Fruit fly (Drosophila melanogaster) whole organism, embryonic: ENCODE results near the gene ArgRS-m.

Experiments used
- CG10209 ChIP-seq: fragments of 200-800 bp; sonication (Bioruptor generic); optimal IDR thresholded peaks from 3 replicates; lab custom pipeline; 2017; ENCODE audit warnings: missing biosample characterization, mild to moderate bottlenecking, missing genetic modification characterization, missing genetic modification reagents
- CG10959 ChIP-seq: fragments of 200-800 bp; sonication (Bioruptor generic); IDR thresholded peaks from 2 replicates; pipeline ENCODE4 v1.3.6; 2022; ENCODE audit warnings: missing biosample characterization, missing genetic modification characterization
- CG11398 ChIP-seq: fragments of 200-800 bp; sonication (Bioruptor generic); optimal IDR thresholded peaks from 2 replicates; lab custom pipeline; 2016; ENCODE audit warnings: missing biosample characterization, missing genetic modification characterization
- CG11696 ChIP-seq: fragments of 200-800 bp; sonication (Bioruptor generic); IDR thresholded peaks from 2 replicates; pipeline ENCODE4 v1.3.6; 2022; ENCODE audit warnings: missing biosample characterization, missing genetic modification characterization
- CG12744 ChIP-seq: fragments of 200-800 bp; sonication (Bioruptor generic); optimal IDR thresholded peaks from 2 replicates; lab custom pipeline; 2016; ENCODE audit warnings: missing biosample characterization, missing genetic modification characterization
- CG15011 ChIP-seq: fragments of 200-800 bp; sonication (Bioruptor generic); optimal IDR thresholded peaks from 3 replicates; lab custom pipeline; 2018; ENCODE audit warnings: missing biosample characterization, mild to moderate bottlenecking, missing genetic modification characterization
- CG15514 ChIP-seq: fragments of 200-800 bp; sonication (Bioruptor generic); optimal IDR thresholded peaks from 3 replicates; lab custom pipeline; 2017; ENCODE audit warnings: missing biosample characterization, missing genetic modification characterization, mild to moderate bottlenecking, moderate library complexity, missing genetic modification reagents
- CG15601 ChIP-seq: fragments of 200-800 bp; sonication (Bioruptor generic); optimal IDR thresholded peaks from 3 replicates; lab custom pipeline; 2019; ENCODE audit warnings: missing biosample characterization, mild to moderate bottlenecking, missing genetic modification characterization, moderate library complexity
- CG16779 ChIP-seq: fragments of 200-800 bp; sonication (Bioruptor generic); IDR thresholded peaks from 2 replicates; pipeline ENCODE4 v1.3.6; 2022; ENCODE audit warnings: missing biosample characterization, missing genetic modification characterization
- CG17568 ChIP-seq: fragments of 200-800 bp; sonication (Bioruptor generic); optimal IDR thresholded peaks from 2 replicates; lab custom pipeline; 2018; ENCODE audit warnings: missing biosample characterization, mild to moderate bottlenecking, missing genetic modification characterization, moderate library complexity
- CG17802 ChIP-seq: fragments of 200-800 bp; sonication (Bioruptor generic); optimal IDR thresholded peaks from 2 replicates; lab custom pipeline; 2018; ENCODE audit warnings: missing biosample characterization, mild to moderate bottlenecking, missing genetic modification characterization, moderate library complexity
- CG18476 ChIP-seq: fragments of 200-800 bp; sonication (Bioruptor generic); optimal IDR thresholded peaks from 2 replicates; lab custom pipeline; 2016; ENCODE audit warnings: missing biosample characterization, mild to moderate bottlenecking, missing genetic modification characterization
- CG18619 ChIP-seq: fragments of 200-800 bp; sonication (Bioruptor generic); optimal IDR thresholded peaks from 3 replicates; lab custom pipeline; 2017; ENCODE audit warnings: missing biosample characterization, mild to moderate bottlenecking, missing genetic modification characterization
- CG33213 ChIP-seq: fragments of 200-800 bp; sonication (Bioruptor generic); optimal IDR thresholded peaks from 3 replicates; lab custom pipeline; 2016; ENCODE audit warnings: missing biosample characterization, missing genetic modification characterization
- CG7928 ChIP-seq: fragments of 200-800 bp; sonication (Bioruptor generic); optimal IDR thresholded peaks from 2 replicates; lab custom pipeline; 2017; ENCODE audit warnings: missing biosample characterization, mild to moderate bottlenecking, missing genetic modification characterization
- CG8281 ChIP-seq: fragments of 200-800 bp; sonication (Bioruptor generic); optimal IDR thresholded peaks from 2 replicates; lab custom pipeline; 2018; ENCODE audit warnings: missing biosample characterization, mild to moderate bottlenecking, missing genetic modification characterization, moderate library complexity
- CG8388 ChIP-seq: fragments of 200-800 bp; sonication (Bioruptor generic); optimal IDR thresholded peaks from 2 replicates; lab custom pipeline; 2019; ENCODE audit warnings: missing biosample characterization, mild to moderate bottlenecking, missing genetic modification characterization, moderate library complexity
- CG8924 ChIP-seq: fragments of 200-800 bp; optimal IDR thresholded peaks from 3 replicates; lab custom pipeline; 2019; ENCODE audit warnings: missing biosample characterization, mild to moderate bottlenecking, missing genetic modification characterization, moderate library complexity
- CG9437 ChIP-seq: fragments of 200-800 bp; sonication (Bioruptor generic); optimal IDR thresholded peaks from 2 replicates; lab custom pipeline; 2018; ENCODE audit warnings: missing biosample characterization, mild to moderate bottlenecking, missing genetic modification characterization
- D19B ChIP-seq: fragments of 200-800 bp; sonication (Bioruptor generic); optimal IDR thresholded peaks from 2 replicates; lab custom pipeline; 2017; ENCODE audit warnings: missing biosample characterization, mild to moderate bottlenecking, missing genetic modification characterization
- Eip74EF ChIP-seq, 2 experiments: fragments of 200-800 bp in 1 of 2; fragments of >200 bp in 1 of 2; sonication (Bioruptor generic) in 1 of 2; optimal IDR thresholded peaks; 2 replicates each; lab custom pipeline; 2017 to 2019; ENCODE audit warnings: missing biosample characterization in 2 of 2, missing genetic modification characterization in 2 of 2, mild to moderate bottlenecking in 1 of 2, moderate library complexity in 1 of 2
- H15 ChIP-seq: fragments of 200-800 bp; sonication (Bioruptor generic); IDR thresholded peaks from 3 replicates; pipeline ENCODE4 v1.3.6; 2022; ENCODE audit warnings: missing biosample characterization, missing genetic modification characterization
- Myb ChIP-seq: fragments of 200-800 bp; sonication (Bioruptor generic); optimal IDR thresholded peaks from 2 replicates; lab custom pipeline; 2016; ENCODE audit warnings: missing biosample characterization, missing genetic modification characterization
- NK7.1 ChIP-seq: fragments of 200-800 bp; sonication (Bioruptor generic); optimal IDR thresholded peaks from 3 replicates; lab custom pipeline; 2016; ENCODE audit warnings: missing biosample characterization, missing genetic modification characterization
- Optix ChIP-seq: fragments of 200-800 bp; sonication (Bioruptor generic); IDR thresholded peaks from 3 replicates; pipeline ENCODE4 v1.3.6; 2022; ENCODE audit warnings: missing biosample characterization, missing genetic modification characterization
- Sin3A ChIP-seq: fragments of >200 bp; optimal IDR thresholded peaks from 2 replicates; lab custom pipeline; 2018
- Six4 ChIP-seq: fragments of 200-800 bp; sonication (Bioruptor generic); optimal IDR thresholded peaks from 2 replicates; lab custom pipeline; 2016; ENCODE audit warnings: missing biosample characterization, missing genetic modification characterization
- Sry-δ ChIP-seq: fragments of 200-800 bp; sonication (Bioruptor generic); optimal IDR thresholded peaks from 2 replicates; lab custom pipeline; 2016; ENCODE audit warnings: missing biosample characterization, missing genetic modification characterization
- bcd ChIP-seq: fragments of 200-800 bp; sonication (Bioruptor generic); optimal IDR thresholded peaks from 2 replicates; lab custom pipeline; 2017; ENCODE audit warnings: missing biosample characterization, mild to moderate bottlenecking, missing genetic modification characterization
- br ChIP-seq: fragments of >200 bp; optimal IDR thresholded peaks from 2 replicates; lab custom pipeline; 2017
- da ChIP-seq: fragments of 200-800 bp; sonication (Bioruptor generic); optimal IDR thresholded peaks from 2 replicates; lab custom pipeline; 2016; ENCODE audit warnings: missing biosample characterization, missing genetic modification characterization
- dmrt99B ChIP-seq: fragments of 200-800 bp; sonication (Bioruptor generic); optimal IDR thresholded peaks from 2 replicates; lab custom pipeline; 2018; ENCODE audit warnings: missing biosample characterization, mild to moderate bottlenecking, missing genetic modification characterization, moderate library complexity
- esg ChIP-seq: fragments of 200-800 bp; sonication (Bioruptor generic); conservative IDR thresholded peaks from 2 replicates; pipeline ENCODE4 v1.3.6; 2022; ENCODE audit warnings: missing biosample characterization, missing genetic modification characterization
- fd64A ChIP-seq: fragments of 200-800 bp; sonication (Bioruptor generic); optimal IDR thresholded peaks from 3 replicates; lab custom pipeline; 2018; ENCODE audit warnings: missing biosample characterization, mild to moderate bottlenecking, missing genetic modification characterization
- ftz-f1 ChIP-seq: fragments of 200-800 bp; sonication (Bioruptor generic); optimal IDR thresholded peaks from 2 replicates; lab custom pipeline; 2016; ENCODE audit warnings: missing biosample characterization, missing genetic modification characterization
- hbn ChIP-seq: fragments of 200-800 bp; sonication (Bioruptor generic); IDR thresholded peaks from 2 replicates; pipeline ENCODE4 v1.3.6; 2022; ENCODE audit warnings: missing biosample characterization, missing genetic modification characterization; ENCODE audit not compliant: partially characterized antibody
- ind ChIP-seq: fragments of 200-800 bp; sonication (Bioruptor generic); optimal IDR thresholded peaks from 3 replicates; lab custom pipeline; 2016; ENCODE audit warnings: missing biosample characterization, missing genetic modification characterization
- insv ChIP-seq, 2 experiments: fragments of 200-800 bp; sonication (Bioruptor generic); optimal IDR thresholded peaks; 3 replicates each; lab custom pipeline; 2016 to 2018; ENCODE audit warnings: missing biosample characterization in 2 of 2, missing genetic modification characterization in 2 of 2
- lilli ChIP-seq: fragments of 200-800 bp; sonication (Bioruptor generic); optimal IDR thresholded peaks from 3 replicates; lab custom pipeline; 2016; ENCODE audit warnings: missing biosample characterization, missing genetic modification characterization
- lola ChIP-seq, 3 experiments: fragments of >200 bp in 2 of 3; fragments of 200-800 bp in 1 of 3; sonication (Bioruptor generic) in 1 of 3; optimal IDR thresholded peaks; 2 replicates each; lab custom pipeline; 2017 to 2019; ENCODE audit warnings: missing biosample characterization in 3 of 3, missing genetic modification characterization in 3 of 3, mild to moderate bottlenecking in 1 of 3, moderate library complexity in 1 of 3
- mam ChIP-seq: fragments of 200-800 bp; sonication (Bioruptor generic); optimal IDR thresholded peaks from 3 replicates; lab custom pipeline; 2016; ENCODE audit warnings: missing biosample characterization, missing genetic modification characterization
- nmo ChIP-seq: fragments of 200-800 bp; sonication (Bioruptor generic); optimal IDR thresholded peaks from 2 replicates; lab custom pipeline; 2018; ENCODE audit warnings: missing biosample characterization, mild to moderate bottlenecking, missing genetic modification characterization, moderate library complexity
- otp ChIP-seq: fragments of 200-800 bp; sonication (Bioruptor generic); IDR thresholded peaks from 3 replicates; pipeline ENCODE4, ENCODE4 v1.3.6; 2022; ENCODE audit warnings: missing biosample characterization, missing genetic modification characterization
- peb ChIP-seq: fragments of 200-800 bp; sonication (Bioruptor generic); IDR thresholded peaks from 2 replicates; pipeline ENCODE4 v1.3.6; 2022; ENCODE audit warnings: missing biosample characterization, missing genetic modification characterization
- pfk ChIP-seq: fragments of 200-800 bp; sonication (Bioruptor generic); optimal IDR thresholded peaks from 2 replicates; lab custom pipeline; 2018; ENCODE audit warnings: missing biosample characterization, mild to moderate bottlenecking, missing genetic modification characterization, moderate library complexity
- pho ChIP-seq: fragments of 200-800 bp; sonication (Bioruptor generic); optimal IDR thresholded peaks from 2 replicates; lab custom pipeline; 2016; ENCODE audit warnings: missing biosample characterization, missing genetic modification characterization
- pita ChIP-seq: fragments of 200-800 bp; sonication (Bioruptor generic); optimal IDR thresholded peaks from 2 replicates; lab custom pipeline; 2017; ENCODE audit warnings: missing biosample characterization, mild to moderate bottlenecking, missing genetic modification characterization
- pros ChIP-seq: fragments of 200-800 bp; sonication (Bioruptor generic); optimal IDR thresholded peaks from 3 replicates; lab custom pipeline; 2019; ENCODE audit warnings: missing biosample characterization, mild to moderate bottlenecking, missing genetic modification characterization, moderate library complexity
- ro ChIP-seq: fragments of 200-800 bp; sonication (Bioruptor generic); IDR thresholded peaks from 2 replicates; pipeline ENCODE4 v1.3.6; 2022; ENCODE audit warnings: missing biosample characterization, missing genetic modification characterization
- unc-4 ChIP-seq: fragments of 200-800 bp; sonication (Bioruptor generic); IDR thresholded peaks from 2 replicates; pipeline ENCODE4 v1.3.6; 2022; ENCODE audit warnings: missing biosample characterization, missing genetic modification characterization; ENCODE audit not compliant: partially characterized antibody
- yki ChIP-seq: fragments of >200 bp; optimal IDR thresholded peaks from 3 replicates; lab custom pipeline; 2018

ArgRS-m gene

dm6 chr3R:7895457-7895856 is 8.6 kb downstream of the ArgRS-m start (continued):
- TF ChIP-seq D19B (peak; percentile 66), CG17568 (GFP tag; lab: Kevin White, UChicago) (no peak), lilli (GFP tag; lab: Kevin White, UChicago) (peak; percentile 78), CG18619 (peak; percentile 61), peb (GFP tag; lab: Robert Waterston, UW) (no peak), Sin3A (lab: Kevin White, UChicago) (no peak), bcd (GFP tag; lab: Kevin White, UChicago) (peak; percentile 69), H15 (GFP tag; lab: Robert Waterston, UW) (peak; percentile 60; the same call in 1 of the 3 replicates), fd64A (no peak), NK7.1 (GFP tag; lab: Kevin White, UChicago) (no peak), CG8924 (no peak), CG15514 (GFP tag; lab: Kevin White, UChicago) (peak; percentile 76), otp (GFP tag; lab: Robert Waterston, UW) (no peak), CG15011 (GFP tag; lab: Kevin White, UChicago) (peak; percentile 57), pho (GFP tag; lab: Kevin White, UChicago) (peak; percentile 52), ro (no peak), Myb (GFP tag; lab: Kevin White, UChicago) (peak; percentile 15), Optix (no peak), CG10209 (GFP tag; lab: Kevin White, UChicago) (peak; percentile 62), CG33213 (peak; percentile 22), CG16779 (GFP tag; lab: Robert Waterston, UW) (peak; percentile 67; the same call in 1 of the 2 replicates), pfk (GFP tag; lab: Kevin White, UChicago) (no peak), Eip74EF (GFP tag; optimal IDR thresholded peaks at IDR 0.05; lab: Kevin White, UChicago) (peak in 1 of 2 experiments; percentile 65), ftz-f1 (no peak), Sry-δ (peak; percentile 10), yki (no peak), Six4 (peak; percentile 5), CG11398 (GFP tag; lab: Kevin White, UChicago) (no peak), CG18476 (GFP tag; lab: Kevin White, UChicago) (peak; percentile 41), dmrt99B (no peak), CG7928 (GFP tag; lab: Kevin White, UChicago) (peak; percentile 51), ind (GFP tag; lab: Kevin White, UChicago) (peak; percentile 71), esg (GFP tag; lab: Robert Waterston, UW) (peak; percentile 52), CG8281 (tag; lab: Kevin White, UChicago) (no peak), CG15601 (tag; lab: Kevin White, UChicago) (no peak), da (GFP tag; lab: Kevin White, UChicago) (no peak), insv (GFP tag; optimal IDR thresholded peaks at IDR 0.05; lab: Kevin White, UChicago) (no peak), br (no peak), hbn (GFP tag; lab: Robert Waterston, UW) (no peak), unc-4 (GFP tag; lab: Robert Waterston, UW) (no peak), mam (GFP tag; lab: Kevin White, UChicago) (peak; percentile 76), CG9437 (GFP tag; lab: Kevin White, UChicago) (peak; percentile 38), CG11696 (GFP tag; lab: Robert Waterston, UW) (peak; percentile 91), CG10959 (GFP tag; lab: Robert Waterston, UW) (no peak), CG8388 (no peak), nmo (GFP tag; lab: Kevin White, UChicago) (peak; percentile 51), CG17802 (tag; lab: Kevin White, UChicago) (no peak), CG12744 (GFP tag; lab: Kevin White, UChicago) (peak; percentile 63), pros (GFP tag; lab: Kevin White, UChicago) (no peak), pita (no peak), lola (GFP tag; optimal IDR thresholded peaks at IDR 0.05; lab: Kevin White, UChicago) (no peak)
